Worm (Caenorhabditis elegans) whole organism, young adult: ENCODE results near the gene spp-16.

Experiments
- B0019.2 ChIP-seq: fragments of 200-800 bp; sonication (Bioruptor generic); conservative IDR thresholded peaks from 2 replicates; pipeline ENCODE4 v1.3.6; 2022; ENCODE audit warnings: missing genetic modification reagents, missing genetic modification characterization, missing compliant biosample characterization
- B0035.1 ChIP-seq: sonication (generic microtip); optimal IDR thresholded peaks from 2 replicates; lab custom pipeline; 2016; ENCODE audit warnings: missing genetic modification characterization, mild to moderate bottlenecking, missing compliant biosample characterization, missing genotype, missing genetic modification reagents
- D2030.7 ChIP-seq: fragments of 200-800 bp; sonication (Bioruptor generic); IDR thresholded peaks from 2 replicates; pipeline ENCODE4 v1.3.6; 2022; ENCODE audit warnings: missing genetic modification reagents, missing genetic modification characterization, missing compliant biosample characterization
- F10E7.11 ChIP-seq: sonication (generic microtip); optimal IDR thresholded peaks from 2 replicates; lab custom pipeline; 2017; ENCODE audit warnings: mild to moderate bottlenecking, missing genetic modification characterization, moderate library complexity, missing compliant biosample characterization
- F37B4.10 ChIP-seq: fragments of 200-800 bp; sonication (Bioruptor generic); IDR thresholded peaks from 2 replicates; pipeline ENCODE4 v1.3.6; 2022; ENCODE audit warnings: missing genetic modification characterization, missing compliant biosample characterization
- F55B11.4 ChIP-seq: sonication (generic microtip); optimal IDR thresholded peaks from 2 replicates; lab custom pipeline; 2016; ENCODE audit warnings: missing compliant biosample characterization, missing genetic modification characterization, borderline replicate concordance; ENCODE audit not compliant: insufficient read depth
- F57A8.1 ChIP-seq: fragments of 200-800 bp; sonication (Bioruptor generic); optimal IDR thresholded peaks from 2 replicates; lab custom pipeline; 2018; ENCODE audit warnings: mild to moderate bottlenecking, missing genetic modification characterization, moderate library complexity, missing compliant biosample characterization
- F57C9.4 ChIP-seq: sonication (generic microtip); optimal IDR thresholded peaks from 2 replicates; lab custom pipeline; 2017; ENCODE audit warnings: mild to moderate bottlenecking, missing genetic modification characterization, missing compliant biosample characterization
- T07F8.4 ChIP-seq: sonication (generic microtip); optimal IDR thresholded peaks from 2 replicates; lab custom pipeline; 2016; ENCODE audit warnings: mild to moderate bottlenecking, missing genetic modification characterization, moderate library complexity, missing compliant biosample characterization
- Y56A3A.18 ChIP-seq: fragments of 200-800 bp; sonication (Bioruptor generic); IDR thresholded peaks from 2 replicates; pipeline ENCODE4 v1.3.6; 2022; ENCODE audit warnings: missing genetic modification reagents, missing genetic modification characterization, missing compliant biosample characterization
- Y79H2A.3 ChIP-seq: fragments of 200-800 bp; sonication (Bioruptor generic); conservative IDR thresholded peaks from 2 replicates; pipeline ENCODE4 v1.3.6; 2022; ENCODE audit warnings: missing genetic modification reagents, missing genetic modification characterization, missing compliant biosample characterization
- Y95B8A.8 ChIP-seq: fragments of 200-800 bp; sonication (Bioruptor generic); IDR thresholded peaks from 2 replicates; pipeline ENCODE4 v1.3.6; 2022; ENCODE audit warnings: missing genetic modification reagents, missing genetic modification characterization, missing compliant biosample characterization
- ZK185.1 ChIP-seq: sonication (generic microtip); optimal IDR thresholded peaks from 2 replicates; lab custom pipeline; 2016; ENCODE audit warnings: mild to moderate bottlenecking, missing genetic modification characterization, missing compliant biosample characterization; ENCODE audit not compliant: poor library complexity, severe bottlenecking
- aptf-3 ChIP-seq: fragments of 200-800 bp; sonication (Bioruptor generic); IDR thresholded peaks from 2 replicates; pipeline ENCODE4 v1.3.6; 2022; ENCODE audit warnings: missing genetic modification characterization, missing compliant biosample characterization
- atf-7 ChIP-seq: sonication (generic microtip); optimal IDR thresholded peaks from 2 replicates; lab custom pipeline; 2017; ENCODE audit warnings: mild to moderate bottlenecking, missing genetic modification characterization, missing compliant biosample characterization
- ccch-3 ChIP-seq: fragments of 200-800 bp; sonication (Bioruptor generic); optimal IDR thresholded peaks from 2 replicates; lab custom pipeline; 2018; ENCODE audit warnings: mild to moderate bottlenecking, missing genetic modification characterization, missing compliant biosample characterization
- cebp-1 ChIP-seq, 2 experiments: fragments of 200-800 bp in 1 of 2; sonication (Bioruptor generic) in 1 of 2; sonication (generic microtip) in 1 of 2; IDR thresholded peaks in 1 of 2; optimal IDR thresholded peaks in 1 of 2; 2 replicates each; pipeline versions ENCODE4 v1.3.6 to Lab custom; 2017 to 2022; ENCODE audit warnings: missing compliant biosample characterization in 2 of 2, missing genetic modification characterization in 2 of 2, mild to moderate bottlenecking in 1 of 2, missing genetic modification reagents in 1 of 2, moderate library complexity in 1 of 2
- ceh-100 ChIP-seq: fragments of 200-800 bp; sonication (Bioruptor generic); IDR thresholded peaks from 2 replicates; pipeline ENCODE4 v1.3.6; 2022; ENCODE audit warnings: missing genetic modification reagents, missing genetic modification characterization, missing compliant biosample characterization
- ceh-40 ChIP-seq: fragments of 200-800 bp; sonication (Bioruptor generic); IDR thresholded peaks from 2 replicates; pipeline ENCODE4 v1.3.6; 2022; ENCODE audit warnings: missing genetic modification characterization, missing compliant biosample characterization
- ceh-58 ChIP-seq: fragments of 200-800 bp; sonication (Bioruptor generic); IDR thresholded peaks from 2 replicates; pipeline ENCODE4 v1.3.6; 2022; ENCODE audit warnings: missing genetic modification characterization, missing compliant biosample characterization
- chd-7 ChIP-seq: sonication (generic microtip); optimal IDR thresholded peaks from 2 replicates; lab custom pipeline; 2016; ENCODE audit warnings: mild to moderate bottlenecking, missing genetic modification characterization, moderate library complexity, missing compliant biosample characterization
- dox-1 ChIP-seq: fragments of 200-800 bp; sonication (Bioruptor generic); IDR thresholded peaks from 2 replicates; pipeline ENCODE4 v1.3.6; 2022; ENCODE audit warnings: missing genetic modification reagents, missing genetic modification characterization, missing compliant biosample characterization
- egrh-3 ChIP-seq: fragments of 200-800 bp; sonication (Bioruptor generic); IDR thresholded peaks from 2 replicates; pipeline ENCODE4 v1.3.6; 2022; ENCODE audit warnings: missing genetic modification reagents, missing genetic modification characterization, missing compliant biosample characterization
- ekl-4 ChIP-seq: fragments of 200-800 bp; sonication (Bioruptor generic); IDR thresholded peaks from 2 replicates; pipeline ENCODE4 v1.3.6; 2022; ENCODE audit warnings: missing genetic modification reagents, missing genetic modification characterization, missing compliant biosample characterization
- ets-4 ChIP-seq: fragments of 200-800 bp; sonication (Bioruptor generic); optimal IDR thresholded peaks from 2 replicates; lab custom pipeline; 2018; ENCODE audit warnings: mild to moderate bottlenecking, missing genetic modification characterization, missing compliant biosample characterization
- fkh-3 ChIP-seq: sonication (generic microtip); optimal IDR thresholded peaks from 2 replicates; lab custom pipeline; 2016; ENCODE audit warnings: mild to moderate bottlenecking, missing genetic modification characterization, missing compliant biosample characterization
- him-1 ChIP-seq: sonication (generic microtip); optimal IDR thresholded peaks from 2 replicates; lab custom pipeline; 2016; ENCODE audit warnings: missing genotype, missing genetic modification reagents, missing genetic modification characterization, missing compliant biosample characterization
- hmg-20 ChIP-seq: fragments of 200-800 bp; sonication (Bioruptor generic); IDR thresholded peaks from 2 replicates; pipeline ENCODE4 v1.3.6; 2022; ENCODE audit warnings: missing genetic modification reagents, missing genetic modification characterization, missing compliant biosample characterization
- hrde-1 ChIP-seq: sonication (generic microtip); optimal IDR thresholded peaks from 2 replicates; lab custom pipeline; 2016; ENCODE audit warnings: missing genetic modification characterization, mild to moderate bottlenecking, missing compliant biosample characterization, moderate library complexity, missing genotype, missing genetic modification reagents, borderline replicate concordance
- hsf-1 ChIP-seq: fragments of 200-800 bp; sonication (Bioruptor generic); IDR thresholded peaks from 2 replicates; pipeline ENCODE4 v1.3.6; 2022; ENCODE audit warnings: missing genetic modification reagents, missing genetic modification characterization, missing compliant biosample characterization
- lag-1 ChIP-seq: fragments of 200-800 bp; sonication (Bioruptor generic); IDR thresholded peaks from 2 replicates; pipeline ENCODE4 v1.3.6; 2022; ENCODE audit warnings: missing genetic modification reagents, missing genetic modification characterization, missing compliant biosample characterization
- lin-26 ChIP-seq: fragments of 200-800 bp; sonication (Bioruptor generic); IDR thresholded peaks from 2 replicates; pipeline ENCODE4 v1.3.6; 2022; ENCODE audit warnings: missing genetic modification reagents, missing genetic modification characterization, missing compliant biosample characterization
- lin-35 ChIP-seq, 3 experiments: fragments of 150-350 bp in 2 of 3; sonication (generic microtip) in 1 of 3; optimal IDR thresholded peaks; 2 replicates each; lab custom pipeline; 2014 to 2018; ENCODE audit warnings: missing biosample characterization in 3 of 3, missing genetic modification characterization in 3 of 3, missing genetic modification reagents in 3 of 3
- mel-28 ChIP-seq: sonication (generic microtip); optimal IDR thresholded peaks from 2 replicates; lab custom pipeline; 2016; ENCODE audit warnings: borderline replicate concordance, mild to moderate bottlenecking, missing genetic modification characterization, missing compliant biosample characterization
- nfya-2 ChIP-seq: fragments of 200-800 bp; sonication (Bioruptor generic); IDR thresholded peaks from 2 replicates; pipeline ENCODE4 v1.3.6; 2022; ENCODE audit warnings: missing genetic modification reagents, missing genetic modification characterization, missing compliant biosample characterization
- nfyb-1 ChIP-seq: fragments of 200-800 bp; sonication (Bioruptor generic); IDR thresholded peaks from 2 replicates; pipeline ENCODE4 v1.3.6; 2022; ENCODE audit warnings: missing genetic modification reagents, missing genetic modification characterization, missing compliant biosample characterization
- nhr-27 ChIP-seq: fragments of 200-800 bp; sonication (Bioruptor generic); optimal IDR thresholded peaks from 2 replicates; lab custom pipeline; 2018; ENCODE audit warnings: mild to moderate bottlenecking, missing genetic modification characterization, moderate library complexity, missing compliant biosample characterization
- nhr-80 ChIP-seq: sonication (generic microtip); optimal IDR thresholded peaks from 2 replicates; lab custom pipeline; 2016; ENCODE audit warnings: missing genetic modification characterization, missing compliant biosample characterization
- rcor-1 ChIP-seq: fragments of 200-800 bp; sonication (Bioruptor generic); IDR thresholded peaks from 2 replicates; pipeline ENCODE4 v1.3.6; 2022; ENCODE audit warnings: missing genetic modification reagents, missing genetic modification characterization, missing compliant biosample characterization
- rpc-1 ChIP-seq, 2 experiments: fragments of 150-350 bp in 1 of 2; sonication (generic microtip) in 1 of 2; optimal IDR thresholded peaks; 2 replicates each; lab custom pipeline; 2014 to 2018; ENCODE audit warnings: missing biosample characterization in 1 of 2, missing genetic modification characterization in 1 of 2, missing genetic modification reagents in 1 of 2, missing genotype in 1 of 2
- sdz-38 ChIP-seq: sonication (generic microtip); optimal IDR thresholded peaks from 2 replicates; lab custom pipeline; 2016; ENCODE audit warnings: missing genotype, missing genetic modification characterization, missing compliant biosample characterization
- unc-130 ChIP-seq: sonication (generic microtip); optimal IDR thresholded peaks from 2 replicates; lab custom pipeline; 2016; ENCODE audit warnings: missing genetic modification reagents, missing genetic modification characterization, missing compliant biosample characterization
- xnd-1 ChIP-seq: sonication (generic microtip); optimal IDR thresholded peaks from 2 replicates; lab custom pipeline; 2016; ENCODE audit warnings: missing genotype, missing genetic modification reagents, missing genetic modification characterization, missing compliant biosample characterization
- zfh-2 ChIP-seq: fragments of 200-800 bp; sonication (Bioruptor generic); conservative IDR thresholded peaks from 2 replicates; pipeline ENCODE4 v1.3.6; 2022; ENCODE audit warnings: missing genetic modification reagents, missing genetic modification characterization, missing compliant biosample characterization
- ztf-18 ChIP-seq: sonication (generic microtip); optimal IDR thresholded peaks from 2 replicates; lab custom pipeline; 2016; ENCODE audit warnings: missing genotype, mild to moderate bottlenecking, missing genetic modification characterization, missing compliant biosample characterization
- ztf-25 ChIP-seq: fragments of 200-800 bp; sonication (Bioruptor generic); IDR thresholded peaks from 2 replicates; pipeline ENCODE4 v1.3.6; 2022; ENCODE audit warnings: missing genetic modification reagents, missing genetic modification characterization, missing compliant biosample characterization
- ztf-3 ChIP-seq: fragments of 200-800 bp; sonication (Bioruptor generic); optimal IDR thresholded peaks from 2 replicates; lab custom pipeline; 2018; ENCODE audit warnings: mild to moderate bottlenecking, missing genetic modification characterization, missing compliant biosample characterization
- ztf-6 ChIP-seq: fragments of 200-800 bp; sonication (Bioruptor generic); IDR thresholded peaks from 2 replicates; pipeline ENCODE4 v1.3.6; 2022; ENCODE audit warnings: missing genetic modification reagents, missing genetic modification characterization, missing compliant biosample characterization

spp-16 gene

ce11 chrV:10887564-10887963 is 13.5 kb downstream of the spp-16 start (continued):
- TF ChIP-seq lin-35 (GFP tag; optimal IDR thresholded peaks at IDR 0.05; lab: Kevin White, UChicago) (no peak), hmg-20 (GFP tag; lab: Robert Waterston, UW) (0 out of 2 replicates have a peak, but pooled peaks have one; percentile 22), lag-1 (GFP tag; lab: Robert Waterston, UW) (no peak), F57C9.4 (tag; lab: Kevin White, UChicago) (peak; percentile 83), ztf-18 (tag; lab: Kevin White, UChicago) (no peak), chd-7 (tag; lab: Kevin White, UChicago) (peak; percentile 31), ZK185.1 (tag; lab: Kevin White, UChicago) (peak; percentile 72), ceh-58 (GFP tag; lab: Robert Waterston, UW) (no peak), Y95B8A.8 (GFP tag; lab: Robert Waterston, UW) (no peak), atf-7 (tag; lab: Kevin White, UChicago) (peak; percentile 31), Y56A3A.18 (GFP tag; lab: Robert Waterston, UW) (peak; percentile 86), ets-4 (GFP tag; lab: Kevin White, UChicago) (no peak), unc-130 (GFP tag; lab: Kevin White, UChicago) (no peak), hrde-1 (no peak), sdz-38 (tag; lab: Kevin White, UChicago) (no peak), ceh-40 (GFP tag; lab: Robert Waterston, UW) (no peak), nhr-80 (tag; lab: Kevin White, UChicago) (no peak), F37B4.10 (GFP tag; lab: Robert Waterston, UW) (no peak), D2030.7 (GFP tag; lab: Robert Waterston, UW) (no peak), ekl-4 (GFP tag; lab: Robert Waterston, UW) (no peak), F55B11.4 (tag; lab: Kevin White, UChicago) (no peak), mel-28 (no peak), xnd-1 (tag; lab: Kevin White, UChicago) (no peak), nfyb-1 (GFP tag; lab: Robert Waterston, UW) (peak; percentile 66; the same call in 1 of the 2 replicates), rpc-1 (optimal IDR thresholded peaks at IDR 0.05; lab: Kevin White, UChicago) (no peak), rpc-1 (tag; optimal IDR thresholded peaks at IDR 0.05; lab: Kevin White, UChicago) (no peak), ztf-25 (GFP tag; lab: Robert Waterston, UW) (no peak), B0035.1 (tag; lab: Kevin White, UChicago) (no peak), ztf-6 (no peak), ztf-3 (GFP tag; lab: Kevin White, UChicago) (no peak), B0019.2 (no peak), Y79H2A.3 (GFP tag; lab: Robert Waterston, UW) (no peak), nfya-2 (GFP tag; lab: Robert Waterston, UW) (no peak), ceh-100 (GFP tag; lab: Robert Waterston, UW) (no peak), lin-26 (0 out of 2 replicates have a peak, but pooled peaks have one; percentile 11), rcor-1 (GFP tag; lab: Robert Waterston, UW) (no peak), F10E7.11 (tag; lab: Kevin White, UChicago) (no peak), hsf-1 (GFP tag; lab: Robert Waterston, UW) (no peak), egrh-3 (GFP tag; lab: Robert Waterston, UW) (no peak), dox-1 (no peak), cebp-1 (GFP tag; IDR thresholded peaks at IDR 0.05; lab: Robert Waterston, UW) (no peak), cebp-1 (tag; optimal IDR thresholded peaks at IDR 0.05; lab: Kevin White, UChicago) (peak; percentile 49), zfh-2 (GFP tag; lab: Robert Waterston, UW) (no peak), F57A8.1 (GFP tag; lab: Kevin White, UChicago) (no peak), fkh-3 (tag; lab: Kevin White, UChicago) (no peak), nhr-27 (no peak), ccch-3 (GFP tag; lab: Kevin White, UChicago) (no peak), him-1 (tag; lab: Kevin White, UChicago) (no peak), aptf-3 (GFP tag; lab: Robert Waterston, UW) (no peak), T07F8.4 (tag; lab: Kevin White, UChicago) (no peak)
